Worm (Caenorhabditis elegans) whole organism, young adult: ENCODE measurements around the gene alr-1.

ENCODE experiments used
- nfyb-1 ChIP-seq: fragments of 200-800 bp; sonication (Bioruptor generic); IDR thresholded peaks from 2 replicates; pipeline ENCODE4 v1.3.6; 2022; ENCODE audit warnings: missing genetic modification reagents, missing genetic modification characterization, missing compliant biosample characterization
- zfh-2 ChIP-seq: fragments of 200-800 bp; sonication (Bioruptor generic); conservative IDR thresholded peaks from 2 replicates; pipeline ENCODE4 v1.3.6; 2022; ENCODE audit warnings: missing genetic modification reagents, missing genetic modification characterization, missing compliant biosample characterization

DNA sequence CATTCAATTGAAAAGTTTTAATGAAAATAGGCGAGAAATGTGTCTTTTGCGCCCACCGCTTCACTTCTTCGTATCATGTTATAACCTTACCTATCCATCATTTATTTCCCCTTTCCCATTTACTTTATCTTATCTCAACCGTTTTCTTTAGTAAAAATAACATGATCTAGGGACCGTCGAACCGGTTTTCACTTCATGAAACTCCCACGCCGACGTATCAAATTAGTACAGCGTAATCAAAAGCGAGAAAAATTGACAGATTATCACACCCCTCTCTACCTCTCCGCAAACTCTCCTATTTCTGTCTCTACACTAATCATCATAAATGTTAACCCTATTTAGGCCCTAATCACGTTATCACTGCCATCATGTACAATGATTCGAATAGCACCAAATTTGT, 11.6 kb upstream of the alr-1 start:
- no peak for TF ChIP-seq nfyb-1
- TF ChIP-seq zfh-2 = no peak
